Worm (Caenorhabditis elegans) whole organism, young adult: ENCODE results near the gene F44E2.8.

ENCODE experiments used
- B0261.1 ChIP-seq: sonication (generic microtip); optimal IDR thresholded peaks from 2 replicates; lab custom pipeline; 2016; ENCODE audit warnings: mild to moderate bottlenecking, missing genetic modification characterization, moderate library complexity, missing compliant biosample characterization
- B0336.3 ChIP-seq: fragments of 200-800 bp; sonication (Bioruptor generic); IDR thresholded peaks from 2 replicates; pipeline ENCODE4 v1.3.6; 2022; ENCODE audit warnings: missing genetic modification characterization, missing compliant biosample characterization
- C06A6.2 ChIP-seq: fragments of 200-800 bp; sonication (Bioruptor generic); conservative IDR thresholded peaks from 2 replicates; pipeline ENCODE4 v1.3.6; 2022; ENCODE audit warnings: missing genetic modification characterization, missing compliant biosample characterization
- C17E4.6 ChIP-seq: fragments of 200-800 bp; sonication (Bioruptor generic); IDR thresholded peaks from 2 replicates; pipeline ENCODE4 v1.3.6; 2022; ENCODE audit warnings: missing genetic modification reagents, missing genetic modification characterization, missing compliant biosample characterization
- F23B12.7 ChIP-seq: sonication (generic microtip); optimal IDR thresholded peaks from 2 replicates; lab custom pipeline; 2017; ENCODE audit warnings: missing genetic modification characterization, mild to moderate bottlenecking, missing compliant biosample characterization, antibody characterized with exemption, moderate library complexity; ENCODE audit not compliant: insufficient read depth
- F37B4.10 ChIP-seq: fragments of 200-800 bp; sonication (Bioruptor generic); IDR thresholded peaks from 2 replicates; pipeline ENCODE4 v1.3.6; 2022; ENCODE audit warnings: missing genetic modification characterization, missing compliant biosample characterization
- F39B2.1 ChIP-seq: fragments of 200-800 bp; sonication (Bioruptor generic); IDR thresholded peaks from 2 replicates; pipeline ENCODE4 v1.3.6; 2022; ENCODE audit warnings: missing genetic modification reagents, missing genetic modification characterization, missing compliant biosample characterization
- F49E8.2 ChIP-seq: sonication (generic microtip); optimal IDR thresholded peaks from 3 replicates; lab custom pipeline; 2017; ENCODE audit warnings: missing genetic modification characterization, mild to moderate bottlenecking, missing compliant biosample characterization, antibody characterized with exemption, moderate library complexity; ENCODE audit not compliant: insufficient read depth
- F52B5.7 ChIP-seq: sonication (generic microtip); optimal IDR thresholded peaks from 2 replicates; lab custom pipeline; 2016; ENCODE audit warnings: mild to moderate bottlenecking, missing genetic modification characterization, missing compliant biosample characterization
- F57A8.1 ChIP-seq: fragments of 200-800 bp; sonication (Bioruptor generic); optimal IDR thresholded peaks from 2 replicates; lab custom pipeline; 2018; ENCODE audit warnings: mild to moderate bottlenecking, missing genetic modification characterization, moderate library complexity, missing compliant biosample characterization
- K11D2.4 ChIP-seq: fragments of 200-800 bp; sonication (Bioruptor generic); IDR thresholded peaks from 2 replicates; pipeline ENCODE4 v1.3.6; 2022; ENCODE audit warnings: missing genetic modification reagents, missing genetic modification characterization, missing compliant biosample characterization
- T07F8.4 ChIP-seq: sonication (generic microtip); optimal IDR thresholded peaks from 2 replicates; lab custom pipeline; 2016; ENCODE audit warnings: mild to moderate bottlenecking, missing genetic modification characterization, moderate library complexity, missing compliant biosample characterization
- Y53G8AR.9 ChIP-seq: fragments of 200-800 bp; sonication (Bioruptor generic); conservative IDR thresholded peaks from 2 replicates; pipeline ENCODE4 v1.3.6; 2022; ENCODE audit warnings: missing genetic modification reagents, missing genetic modification characterization, missing compliant biosample characterization
- Y67H2A.10 ChIP-seq: fragments of 200-800 bp; sonication (Bioruptor generic); conservative IDR thresholded peaks from 2 replicates; pipeline ENCODE4 v1.3.6; 2022; ENCODE audit warnings: missing genetic modification reagents, missing genetic modification characterization, missing compliant biosample characterization
- Y95B8A.8 ChIP-seq: fragments of 200-800 bp; sonication (Bioruptor generic); IDR thresholded peaks from 2 replicates; pipeline ENCODE4 v1.3.6; 2022; ENCODE audit warnings: missing genetic modification reagents, missing genetic modification characterization, missing compliant biosample characterization
- ama-1 ChIP-seq, 3 experiments: fragments of 150-350 bp in 1 of 3; sonication (generic microtip) in 2 of 3; optimal IDR thresholded peaks; 2 replicates each; lab custom pipeline; 2014 to 2018; ENCODE audit warnings: missing biosample characterization in 2 of 3, missing genetic modification characterization in 2 of 3, missing genetic modification reagents in 2 of 3
- athp-1 ChIP-seq: sonication (generic microtip); optimal IDR thresholded peaks from 2 replicates; lab custom pipeline; 2017; ENCODE audit warnings: mild to moderate bottlenecking, missing genetic modification characterization, missing compliant biosample characterization
- attf-3 ChIP-seq: fragments of 200-800 bp; sonication (Bioruptor generic); conservative IDR thresholded peaks from 2 replicates; pipeline ENCODE4 v1.3.6; 2022; ENCODE audit warnings: missing genetic modification reagents, missing genetic modification characterization, missing compliant biosample characterization
- cebp-1 ChIP-seq, 2 experiments: fragments of 200-800 bp in 1 of 2; sonication (Bioruptor generic) in 1 of 2; sonication (generic microtip) in 1 of 2; IDR thresholded peaks in 1 of 2; optimal IDR thresholded peaks in 1 of 2; 2 replicates each; pipeline versions ENCODE4 v1.3.6 to Lab custom; 2017 to 2022; ENCODE audit warnings: missing compliant biosample characterization in 2 of 2, missing genetic modification characterization in 2 of 2, mild to moderate bottlenecking in 1 of 2, missing genetic modification reagents in 1 of 2, moderate library complexity in 1 of 2
- ceh-100 ChIP-seq: fragments of 200-800 bp; sonication (Bioruptor generic); IDR thresholded peaks from 2 replicates; pipeline ENCODE4 v1.3.6; 2022; ENCODE audit warnings: missing genetic modification reagents, missing genetic modification characterization, missing compliant biosample characterization
- ceh-40 ChIP-seq: fragments of 200-800 bp; sonication (Bioruptor generic); IDR thresholded peaks from 2 replicates; pipeline ENCODE4 v1.3.6; 2022; ENCODE audit warnings: missing genetic modification characterization, missing compliant biosample characterization
- dox-1 ChIP-seq: fragments of 200-800 bp; sonication (Bioruptor generic); IDR thresholded peaks from 2 replicates; pipeline ENCODE4 v1.3.6; 2022; ENCODE audit warnings: missing genetic modification reagents, missing genetic modification characterization, missing compliant biosample characterization
- dpff-1 ChIP-seq: sonication (generic microtip); optimal IDR thresholded peaks from 2 replicates; lab custom pipeline; 2017; ENCODE audit warnings: mild to moderate bottlenecking, missing genetic modification characterization, missing compliant biosample characterization
- egl-18 ChIP-seq: fragments of 200-800 bp; sonication (Bioruptor generic); IDR thresholded peaks from 2 replicates; pipeline ENCODE4 v1.3.6; 2022; ENCODE audit warnings: missing genetic modification reagents, missing genetic modification characterization, missing compliant biosample characterization
- egrh-3 ChIP-seq: fragments of 200-800 bp; sonication (Bioruptor generic); IDR thresholded peaks from 2 replicates; pipeline ENCODE4 v1.3.6; 2022; ENCODE audit warnings: missing genetic modification reagents, missing genetic modification characterization, missing compliant biosample characterization
- fkh-3 ChIP-seq: sonication (generic microtip); optimal IDR thresholded peaks from 2 replicates; lab custom pipeline; 2016; ENCODE audit warnings: mild to moderate bottlenecking, missing genetic modification characterization, missing compliant biosample characterization
- gei-17 ChIP-seq: fragments of 200-800 bp; sonication (Bioruptor generic); optimal IDR thresholded peaks from 2 replicates; lab custom pipeline; 2018; ENCODE audit warnings: mild to moderate bottlenecking, missing genetic modification characterization, missing compliant biosample characterization
- hmg-20 ChIP-seq: fragments of 200-800 bp; sonication (Bioruptor generic); IDR thresholded peaks from 2 replicates; pipeline ENCODE4 v1.3.6; 2022; ENCODE audit warnings: missing genetic modification reagents, missing genetic modification characterization, missing compliant biosample characterization
- let-526 ChIP-seq: fragments of 200-800 bp; sonication (Bioruptor generic); IDR thresholded peaks from 2 replicates; pipeline ENCODE4 v1.3.6; 2022; ENCODE audit warnings: missing genetic modification reagents, missing genetic modification characterization, missing compliant biosample characterization
- let-607 ChIP-seq, 2 experiments: fragments of 200-800 bp in 1 of 2; sonication (Bioruptor generic) in 1 of 2; sonication (generic microtip) in 1 of 2; optimal IDR thresholded peaks; 2 replicates each; lab custom pipeline; 2016 to 2018; ENCODE audit warnings: mild to moderate bottlenecking in 2 of 2, missing compliant biosample characterization in 2 of 2, missing genetic modification characterization in 2 of 2, moderate library complexity in 2 of 2, missing genotype in 1 of 2
- lin-35 ChIP-seq, 3 experiments: fragments of 150-350 bp in 2 of 3; sonication (generic microtip) in 1 of 3; optimal IDR thresholded peaks; 2 replicates each; lab custom pipeline; 2014 to 2018; ENCODE audit warnings: missing biosample characterization in 3 of 3, missing genetic modification characterization in 3 of 3, missing genetic modification reagents in 3 of 3
- lir-1 ChIP-seq: fragments of 200-800 bp; sonication (Bioruptor generic); conservative IDR thresholded peaks from 2 replicates; pipeline ENCODE4 v1.3.6; 2022; ENCODE audit warnings: missing genetic modification reagents, missing genetic modification characterization, missing compliant biosample characterization
- madf-6 ChIP-seq: fragments of 200-800 bp; sonication (Bioruptor generic); IDR thresholded peaks from 2 replicates; pipeline ENCODE4 v1.3.6; 2022; ENCODE audit warnings: missing genetic modification reagents, missing genetic modification characterization, missing compliant biosample characterization
- madf-8 ChIP-seq: fragments of 200-800 bp; sonication (Bioruptor generic); conservative IDR thresholded peaks from 2 replicates; pipeline ENCODE4 v1.3.6; 2022; ENCODE audit warnings: missing genetic modification reagents, missing genetic modification characterization, missing compliant biosample characterization
- mel-28 ChIP-seq: sonication (generic microtip); optimal IDR thresholded peaks from 2 replicates; lab custom pipeline; 2016; ENCODE audit warnings: borderline replicate concordance, mild to moderate bottlenecking, missing genetic modification characterization, missing compliant biosample characterization
- pbrm-1 ChIP-seq: fragments of 200-800 bp; sonication (Bioruptor generic); IDR thresholded peaks from 2 replicates; pipeline ENCODE4 v1.3.6; 2022; ENCODE audit warnings: missing genetic modification reagents, missing genetic modification characterization, missing compliant biosample characterization
- pha-4 ChIP-seq: fragments of 150-350 bp; sonication (generic microtip); optimal IDR thresholded peaks from 2 replicates; lab custom pipeline; 2014; ENCODE audit warnings: missing biosample characterization, missing genetic modification reagents, missing genetic modification characterization
- rcor-1 ChIP-seq: fragments of 200-800 bp; sonication (Bioruptor generic); IDR thresholded peaks from 2 replicates; pipeline ENCODE4 v1.3.6; 2022; ENCODE audit warnings: missing genetic modification reagents, missing genetic modification characterization, missing compliant biosample characterization
- sdz-38 ChIP-seq: sonication (generic microtip); optimal IDR thresholded peaks from 2 replicates; lab custom pipeline; 2016; ENCODE audit warnings: missing genotype, missing genetic modification characterization, missing compliant biosample characterization
- snpc-1.1 ChIP-seq: sonication (generic microtip); optimal IDR thresholded peaks from 2 replicates; lab custom pipeline; 2017; ENCODE audit warnings: missing genetic modification characterization, mild to moderate bottlenecking, missing compliant biosample characterization, antibody characterized with exemption, moderate library complexity, missing genotype, missing genetic modification reagents; ENCODE audit not compliant: insufficient read depth
- snpc-1.3 ChIP-seq: sonication (generic microtip); optimal IDR thresholded peaks from 2 replicates; lab custom pipeline; 2017; ENCODE audit warnings: missing genetic modification characterization, mild to moderate bottlenecking, missing compliant biosample characterization, antibody characterized with exemption, moderate library complexity, missing genotype, missing genetic modification reagents; ENCODE audit not compliant: insufficient read depth
- sptf-2 ChIP-seq: fragments of 200-800 bp; sonication (Bioruptor generic); optimal IDR thresholded peaks from 2 replicates; lab custom pipeline; 2018; ENCODE audit warnings: mild to moderate bottlenecking, missing genetic modification characterization, missing compliant biosample characterization
- tlf-1 ChIP-seq: fragments of 200-800 bp; sonication (Bioruptor generic); optimal IDR thresholded peaks from 2 replicates; lab custom pipeline; 2018; ENCODE audit warnings: mild to moderate bottlenecking, missing genetic modification characterization, missing compliant biosample characterization
- unc-62 ChIP-seq: fragments of 150-350 bp; optimal IDR thresholded peaks from 2 replicates; lab custom pipeline; 2014; ENCODE audit warnings: missing biosample characterization, missing genetic modification reagents, missing genetic modification characterization
- ztf-18 ChIP-seq: sonication (generic microtip); optimal IDR thresholded peaks from 2 replicates; lab custom pipeline; 2016; ENCODE audit warnings: missing genotype, mild to moderate bottlenecking, missing genetic modification characterization, missing compliant biosample characterization
- ztf-22 ChIP-seq: fragments of 200-800 bp; sonication (Bioruptor generic); optimal IDR thresholded peaks from 2 replicates; lab custom pipeline; 2018; ENCODE audit warnings: mild to moderate bottlenecking, missing genetic modification characterization, moderate library complexity, missing compliant biosample characterization

F44E2.8 gene

DNA sequence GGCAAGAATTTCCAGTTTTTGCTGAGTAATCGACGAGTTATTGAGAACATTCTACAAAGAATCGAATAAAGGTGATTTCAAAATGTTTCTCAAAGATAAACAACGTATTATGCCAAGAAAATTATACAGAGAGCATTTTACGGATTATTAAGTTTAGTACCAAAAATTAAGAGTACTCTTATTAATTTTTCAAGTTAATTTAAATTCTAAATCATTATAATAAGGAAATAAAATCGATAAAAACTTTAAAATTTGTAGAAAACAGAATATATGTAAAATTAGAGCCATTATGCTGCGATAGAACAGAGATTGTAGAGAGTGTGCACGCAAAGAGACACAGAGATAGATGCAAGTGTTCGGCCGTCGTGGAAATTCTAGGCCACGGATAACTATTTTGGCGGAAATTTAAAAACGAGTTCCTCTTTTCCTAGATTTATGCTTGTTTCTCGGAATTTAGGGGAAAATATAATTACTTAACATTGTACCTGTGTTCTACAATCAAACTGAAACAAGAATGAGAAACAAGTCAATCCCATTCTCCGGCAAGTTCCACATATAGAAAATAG, 888 bp upstream of the F44E2.8 start, which contains the start of gene F44E2.9 (continued):
- TF ChIP-seq F49E8.2 (tag; lab: Kevin White, UChicago), result no peak
- no peak for TF ChIP-seq K11D2.4
- TF ChIP-seq snpc-1.1 (tag; lab: Kevin White, UChicago), result no peak
- no peak for TF ChIP-seq ztf-22 (GFP tag; lab: Kevin White, UChicago)
- TF ChIP-seq B0336.3 (GFP tag; lab: Robert Waterston, UW), result no peak
- TF ChIP-seq ceh-40 (GFP tag; lab: Robert Waterston, UW), result no peak
- TF ChIP-seq C06A6.2 (GFP tag; lab: Robert Waterston, UW), result no peak
- no peak; the same call in 1 of the 2 replicates for TF ChIP-seq lir-1
- no peak for TF ChIP-seq B0261.1 (tag; lab: Kevin White, UChicago)
- no peak for TF ChIP-seq attf-3
- TF ChIP-seq mel-28 (tag; lab: Kevin White, UChicago), result no peak
- no peak for TF ChIP-seq pha-4 (tag; lab: Kevin White, UChicago)
- TF ChIP-seq fkh-3 (tag; lab: Kevin White, UChicago), result no peak
- no peak for TF ChIP-seq hmg-20
- TF ChIP-seq let-526 (GFP tag; lab: Robert Waterston, UW), result no peak
- no peak for TF ChIP-seq athp-1 (tag; lab: Kevin White, UChicago)
- TF ChIP-seq sdz-38 (tag; lab: Kevin White, UChicago), result no peak
- TF ChIP-seq F23B12.7 (tag; lab: Kevin White, UChicago), result peak; percentile 16
- no peak for TF ChIP-seq F37B4.10 (GFP tag; lab: Robert Waterston, UW)
- TF ChIP-seq Y95B8A.8 (GFP tag; lab: Robert Waterston, UW), result no peak
- peak; percentile 78 for TF ChIP-seq madf-6 (GFP tag; lab: Robert Waterston, UW)
- no peak for TF ChIP-seq T07F8.4
- TF ChIP-seq Y67H2A.10, result no peak
- TF ChIP-seq dpff-1 (tag; lab: Kevin White, UChicago), result no peak
- TF ChIP-seq gei-17, result no peak
- peak; percentile 84 for TF ChIP-seq dox-1
- peak; percentile 57 for TF ChIP-seq madf-8 (GFP tag; lab: Robert Waterston, UW)
- no peak for TF ChIP-seq F39B2.1 (GFP tag; lab: Robert Waterston, UW)
- TF ChIP-seq tlf-1, result no peak
- no peak for TF ChIP-seq Y53G8AR.9 (GFP tag; lab: Robert Waterston, UW)
- no peak for TF ChIP-seq unc-62
- TF ChIP-seq pbrm-1 (GFP tag; lab: Robert Waterston, UW), result peak; percentile 57; the same call in 1 of the 2 replicates
- no peak for TF ChIP-seq let-607 (tag; optimal IDR thresholded peaks at IDR 0.05; lab: Kevin White, UChicago)
- TF ChIP-seq ztf-18 (tag; lab: Kevin White, UChicago), result peak; percentile 86
- TF ChIP-seq lin-35 (GFP tag; optimal IDR thresholded peaks at IDR 0.05; lab: Kevin White, UChicago), result peak in 2 of 3 experiments; percentile 28 to 75
- TF ChIP-seq rcor-1 (GFP tag; lab: Robert Waterston, UW), result 0 out of 2 replicates have a peak, but pooled peaks have one; percentile 19
- no peak for TF ChIP-seq C17E4.6 (GFP tag; lab: Robert Waterston, UW)
- no peak for TF ChIP-seq F57A8.1 (GFP tag; lab: Kevin White, UChicago)
- TF ChIP-seq ama-1 (optimal IDR thresholded peaks at IDR 0.05; lab: Kevin White, UChicago), result no peak
- TF ChIP-seq ama-1 (GFP tag; optimal IDR thresholded peaks at IDR 0.05; lab: Kevin White, UChicago), result no peak
- no peak for TF ChIP-seq snpc-1.3 (tag; lab: Kevin White, UChicago)
- no peak for TF ChIP-seq cebp-1 (GFP tag; IDR thresholded peaks at IDR 0.05; lab: Robert Waterston, UW)
- peak; percentile 33 for TF ChIP-seq cebp-1 (tag; optimal IDR thresholded peaks at IDR 0.05; lab: Kevin White, UChicago)
- no peak for TF ChIP-seq sptf-2 (GFP tag; lab: Kevin White, UChicago)
- no peak for TF ChIP-seq egrh-3 (GFP tag; lab: Robert Waterston, UW)
- TF ChIP-seq ceh-100 (GFP tag; lab: Robert Waterston, UW), result no peak
- no peak for TF ChIP-seq F52B5.7
- TF ChIP-seq egl-18 (GFP tag; lab: Robert Waterston, UW), result no peak
